Worm (Caenorhabditis elegans) whole organism, dauer: Measurements from ENCODE around the gene srx-39.

Experiments
- unc-62 ChIP-seq: sonication (generic microtip); optimal IDR thresholded peaks from 2 replicates; lab custom pipeline; 2017; ENCODE audit warnings: missing biosample characterization, missing genetic modification reagents, missing genetic modification characterization

srx-39 gene

ce11 chrV:5155516-5155915 lies 2.0 kb downstream of the srx-39 start, which contains the start of gene srx-38:
Gene srx-38 (minus strand): TSS chrV:5155616.
- no peak for TF ChIP-seq unc-62

ce11 chrV:5150880-5151279 lies 6.7 kb downstream of the srx-39 start, which contains the start of gene srh-130:
Gene srh-130 (plus strand): TSS chrV:5151180.
- TF ChIP-seq unc-62, result no peak

ce11 chrV:5146394-5146793 lies 11.2 kb downstream of the srx-39 start, which contains the start of gene F14F9.6:
Gene F14F9.6 (minus strand): TSS chrV:5146494.
- no peak for TF ChIP-seq unc-62

ce11 chrV:5144541-5144940 lies 13.0 kb downstream of the srx-39 start, which contains the start of gene F14F9.2:
Gene F14F9.2 (plus strand): TSS chrV:5144841.
- TF ChIP-seq unc-62, result no peak

DNA sequence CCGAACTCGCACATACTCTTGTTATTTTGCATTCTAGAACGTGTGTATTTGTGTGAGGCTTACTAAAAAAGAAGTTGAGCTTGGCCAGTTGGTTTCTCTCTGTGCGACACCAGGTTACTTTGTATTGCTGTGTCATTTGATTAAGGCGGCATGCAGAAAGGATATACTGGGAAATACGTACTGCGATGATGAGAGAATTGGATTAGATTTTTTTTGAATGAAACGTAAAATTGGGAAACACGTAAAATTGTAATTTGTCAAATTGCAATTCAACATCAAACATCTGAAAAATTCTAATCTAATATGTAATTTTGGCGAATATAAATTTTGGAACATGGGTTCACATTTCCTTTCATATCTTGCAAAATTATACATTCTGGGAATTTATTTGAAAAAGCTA lies 13.8 kb downstream of the srx-39 start, which contains the start of gene srh-129:
TSS of gene srh-129 (minus strand) at position 101 of the 400 bp plus-strand sequence.
- TF ChIP-seq unc-62, result no peak

DNA sequence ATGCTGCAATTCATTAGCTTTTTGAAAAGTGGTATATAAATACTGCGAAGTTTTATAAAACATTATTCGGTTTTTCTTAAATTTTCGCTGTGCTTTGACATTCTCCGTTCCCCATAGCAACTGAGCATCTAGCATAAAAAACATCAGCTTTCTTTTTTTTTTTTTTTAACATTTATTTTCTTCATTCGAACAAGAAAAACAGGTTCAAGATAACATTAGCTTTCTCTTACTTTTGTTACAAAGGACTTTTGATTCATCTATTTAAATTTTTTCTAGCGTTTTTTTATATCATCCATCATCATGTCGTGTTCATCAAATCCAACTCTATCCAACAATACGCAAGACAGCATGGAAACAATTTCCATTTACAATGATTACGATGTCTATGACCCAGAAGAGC lies 19.6 kb downstream of the srx-39 start, which contains the start of gene F14F9.3:
TSS of gene F14F9.3 (plus strand) at position 301 of the 400 bp plus-strand sequence.
- no peak for TF ChIP-seq unc-62

ce11 chrV:5132441-5132840 lies 25.1 kb downstream of the srx-39 start, which contains the start of gene F14F9.4:
Gene F14F9.4 (plus strand): TSS chrV:5132741.
- no peak for TF ChIP-seq unc-62

DNA sequence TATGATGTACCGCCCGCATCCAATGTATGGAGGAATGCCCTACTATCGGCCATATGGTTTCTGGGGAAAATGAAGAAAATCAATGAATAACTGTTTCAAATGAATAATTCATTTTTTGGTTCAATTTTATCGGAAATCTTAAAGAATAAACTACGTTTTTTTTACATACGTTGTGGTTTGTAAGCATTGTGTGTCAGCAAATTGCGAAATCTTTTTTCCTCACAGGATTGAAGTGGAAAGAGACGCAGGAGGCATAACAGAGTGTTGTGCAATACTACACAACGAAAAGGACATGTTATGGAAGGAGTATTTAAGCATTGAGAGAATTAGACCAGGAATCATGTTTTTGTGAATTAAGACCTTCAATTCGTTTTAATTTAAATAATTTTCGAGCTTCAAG lies 26.2 kb downstream of the srx-39 start:
- TF ChIP-seq unc-62, result no peak

ce11 chrV:5130018-5130417 lies 27.5 kb downstream of the srx-39 start, which contains the start of gene F14F9.8:
Gene F14F9.8 (plus strand): TSS chrV:5130318.
- no peak for TF ChIP-seq unc-62

DNA sequence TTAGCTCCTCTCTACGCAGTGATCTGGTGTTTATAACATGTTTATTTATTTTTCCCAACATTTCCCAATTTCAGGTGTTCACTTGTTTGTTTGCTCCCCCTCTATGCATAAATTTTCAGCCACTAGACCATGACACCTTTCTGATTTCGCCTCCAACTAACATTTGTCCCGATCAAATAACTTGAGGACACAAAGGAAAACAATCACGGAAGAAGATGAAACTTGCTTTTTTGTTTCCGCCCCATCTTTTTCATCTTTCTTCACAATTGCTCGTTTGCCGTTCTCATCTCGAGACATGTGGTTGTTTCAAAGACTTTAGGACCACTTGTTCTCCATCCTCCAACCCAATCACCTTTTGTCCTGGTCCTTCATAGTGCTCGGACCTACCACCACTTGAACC lies 30.8 kb downstream of the srx-39 start, which contains the start of gene F14F9.5:
TSS of gene F14F9.5 (plus strand) at position 301 of the 400 bp plus-strand sequence.
- TF ChIP-seq unc-62, result no peak

DNA sequence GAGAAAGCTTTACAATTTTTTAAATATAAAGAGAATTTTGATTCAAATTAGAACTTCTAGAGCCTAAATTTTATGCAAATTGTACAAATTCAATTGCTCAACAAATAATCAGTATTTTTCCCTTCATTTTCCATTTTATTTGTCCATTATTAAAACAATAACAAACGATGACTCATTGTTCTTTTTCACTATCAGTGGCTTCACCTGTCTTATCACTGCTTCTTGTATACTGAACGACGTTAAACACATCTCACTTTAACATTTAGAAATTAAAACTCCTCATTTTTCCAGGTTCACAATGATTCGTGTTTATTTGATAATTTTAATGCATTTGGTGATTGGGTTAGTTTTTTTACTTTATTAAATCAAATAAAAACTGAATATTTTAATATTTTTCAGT lies 37.9 kb downstream of the srx-39 start, which contains the start of gene sid-1:
TSS of gene sid-1 (plus strand) at position 292 of the 400 bp plus-strand sequence.
- TF ChIP-seq unc-62, result no peak

ce11 chrV:5119109-5119508 lies 38.5 kb downstream of the srx-39 start, which contains the start of gene C04F5.9:
Gene C04F5.9 (minus strand): TSS chrV:5119209.
- TF ChIP-seq unc-62, result no peak

ce11 chrV:5113654-5114053 lies 43.9 kb downstream of the srx-39 start, which contains the start of gene C04F5.8:
Gene C04F5.8 (minus strand): TSS chrV:5113754.
- no peak for TF ChIP-seq unc-62

- TF ChIP-seq unc-62, result no peak
Observed at ce11 chrV:5110684-5111083, 46.9 kb downstream of the srx-39 start, which contains the start of gene ugt-63. Gene ugt-63 (minus strand): TSS chrV:5110772.

ce11 chrV:5107816-5108215 lies 49.7 kb downstream of the srx-39 start, which contains the start of gene srab-3:
Gene srab-3 (minus strand): TSS chrV:5107916.
- TF ChIP-seq unc-62, result no peak
